Fruit fly (Drosophila melanogaster) whole organism, embryonic: Measurements from ENCODE around the gene Gga.

Experiments used
- ATbp ChIP-seq: fragments of 200-800 bp; sonication (Bioruptor generic); optimal IDR thresholded peaks from 2 replicates; lab custom pipeline; 2017; ENCODE audit warnings: missing biosample characterization, mild to moderate bottlenecking, missing genetic modification characterization, missing genetic modification reagents
- Abd-B ChIP-seq: fragments of 200-800 bp; sonication (Bioruptor generic); optimal IDR thresholded peaks from 2 replicates; lab custom pipeline; 2018; ENCODE audit warnings: missing biosample characterization, mild to moderate bottlenecking, missing genetic modification characterization, moderate library complexity
- BEAF-32 ChIP-seq: fragments of 200-800 bp; sonication (Bioruptor generic); optimal IDR thresholded peaks from 3 replicates; lab custom pipeline; 2017; ENCODE audit warnings: missing biosample characterization, missing genetic modification characterization, mild to moderate bottlenecking, moderate library complexity, missing genetic modification reagents
- Blimp-1 ChIP-seq: fragments of 200-800 bp; sonication (Bioruptor generic); optimal IDR thresholded peaks from 3 replicates; lab custom pipeline; 2018; ENCODE audit warnings: missing biosample characterization, missing genetic modification characterization, mild to moderate bottlenecking, moderate library complexity, missing genetic modification reagents
- BtbVII ChIP-seq: fragments of 200-800 bp; sonication (Bioruptor generic); optimal IDR thresholded peaks from 3 replicates; lab custom pipeline; 2017; ENCODE audit warnings: missing biosample characterization, mild to moderate bottlenecking, missing genetic modification characterization
- C15 ChIP-seq: fragments of 200-800 bp; sonication (Bioruptor generic); IDR thresholded peaks from 3 replicates; pipeline ENCODE4 v1.3.6; 2022; ENCODE audit warnings: missing biosample characterization, missing genetic modification characterization
- CG10462 ChIP-seq: fragments of 200-800 bp; sonication (Bioruptor generic); optimal IDR thresholded peaks from 2 replicates; lab custom pipeline; 2016; ENCODE audit warnings: missing biosample characterization, missing genetic modification characterization
- CG11695 ChIP-seq: fragments of 200-800 bp; sonication (Bioruptor generic); IDR thresholded peaks from 3 replicates; pipeline ENCODE4 v1.3.6; 2022; ENCODE audit warnings: missing biosample characterization, missing genetic modification characterization
- CG12071 ChIP-seq: fragments of 200-800 bp; sonication (Bioruptor generic); optimal IDR thresholded peaks from 3 replicates; lab custom pipeline; 2018; ENCODE audit warnings: missing biosample characterization, mild to moderate bottlenecking, missing genetic modification characterization
- CG12219 ChIP-seq: fragments of 200-800 bp; sonication (Bioruptor generic); optimal IDR thresholded peaks from 3 replicates; lab custom pipeline; 2018; ENCODE audit warnings: missing biosample characterization, mild to moderate bottlenecking, missing genetic modification characterization
- CG1233 ChIP-seq: fragments of 200-800 bp; sonication (Bioruptor generic); optimal IDR thresholded peaks from 4 replicates; lab custom pipeline; 2018; ENCODE audit warnings: missing biosample characterization, mild to moderate bottlenecking, missing genetic modification characterization
- CG12744 ChIP-seq: fragments of 200-800 bp; sonication (Bioruptor generic); optimal IDR thresholded peaks from 2 replicates; lab custom pipeline; 2016; ENCODE audit warnings: missing biosample characterization, missing genetic modification characterization
- CG15073 ChIP-seq: fragments of 200-800 bp; sonication (Bioruptor generic); optimal IDR thresholded peaks from 2 replicates; lab custom pipeline; 2016; ENCODE audit warnings: missing biosample characterization, missing genetic modification characterization
- CG15601 ChIP-seq: fragments of 200-800 bp; sonication (Bioruptor generic); optimal IDR thresholded peaks from 3 replicates; lab custom pipeline; 2019; ENCODE audit warnings: missing biosample characterization, mild to moderate bottlenecking, missing genetic modification characterization, moderate library complexity
- CG17829 ChIP-seq: fragments of 200-800 bp; optimal IDR thresholded peaks from 2 replicates; lab custom pipeline; 2019; ENCODE audit warnings: missing biosample characterization, mild to moderate bottlenecking, missing genetic modification characterization, moderate library complexity
- CG1832 ChIP-seq: fragments of 200-800 bp; sonication (Bioruptor generic); optimal IDR thresholded peaks from 2 replicates; lab custom pipeline; 2017; ENCODE audit warnings: missing biosample characterization, mild to moderate bottlenecking, missing genetic modification characterization, inconsistent platforms
- CG18764 ChIP-seq: fragments of 200-800 bp; sonication (Bioruptor generic); optimal IDR thresholded peaks from 3 replicates; lab custom pipeline; 2016; ENCODE audit warnings: missing biosample characterization, missing genetic modification characterization
- CG2129 ChIP-seq: fragments of 200-800 bp; sonication (Bioruptor generic); IDR thresholded peaks from 2 replicates; pipeline ENCODE4 v1.3.6; 2022; ENCODE audit warnings: missing biosample characterization, missing genetic modification characterization; ENCODE audit not compliant: partially characterized antibody
- CG30020 ChIP-seq: fragments of 200-800 bp; optimal IDR thresholded peaks from 2 replicates; lab custom pipeline; 2019; ENCODE audit warnings: missing biosample characterization, mild to moderate bottlenecking, missing genetic modification characterization, moderate library complexity
- CG30431 ChIP-seq: fragments of 200-800 bp; sonication (Bioruptor generic); optimal IDR thresholded peaks from 2 replicates; lab custom pipeline; 2017; ENCODE audit warnings: missing biosample characterization, missing genetic modification characterization
- CG32772 ChIP-seq: fragments of 200-800 bp; sonication (Bioruptor generic); IDR thresholded peaks from 2 replicates; pipeline ENCODE4 v1.3.6; 2022; ENCODE audit warnings: missing biosample characterization, missing genetic modification characterization
- CG34224 ChIP-seq: fragments of 200-800 bp; sonication (Bioruptor generic); IDR thresholded peaks from 3 replicates; pipeline ENCODE4 v1.3.6; 2022; ENCODE audit warnings: missing biosample characterization, missing genetic modification characterization; ENCODE audit not compliant: partially characterized antibody
- CG5953 ChIP-seq: fragments of 200-800 bp; sonication (Bioruptor generic); IDR thresholded peaks from 2 replicates; pipeline ENCODE4 v1.3.6; 2022; ENCODE audit warnings: missing biosample characterization, missing genetic modification characterization
- CG6175 ChIP-seq: fragments of 200-800 bp; sonication (Bioruptor generic); IDR thresholded peaks from 3 replicates; pipeline ENCODE4 v1.3.6; 2022; ENCODE audit warnings: missing biosample characterization, missing genetic modification characterization
- CG6813 ChIP-seq: fragments of 200-800 bp; sonication (Bioruptor generic); optimal IDR thresholded peaks from 2 replicates; lab custom pipeline; 2017; ENCODE audit warnings: missing biosample characterization, missing genetic modification characterization, mild to moderate bottlenecking, moderate library complexity, missing genetic modification reagents
- CG7839 ChIP-seq: fragments of 200-800 bp; sonication (Bioruptor generic); optimal IDR thresholded peaks from 3 replicates; lab custom pipeline; 2018; ENCODE audit warnings: missing biosample characterization, mild to moderate bottlenecking, missing genetic modification characterization, moderate library complexity
- CG8290 ChIP-seq, 3 experiments: fragments of 200-800 bp; sonication (Bioruptor generic); optimal IDR thresholded peaks; 2 replicates each; lab custom pipeline; 2016 to 2019; ENCODE audit warnings: missing biosample characterization in 3 of 3, missing genetic modification characterization in 3 of 3, mild to moderate bottlenecking in 2 of 3, moderate library complexity in 1 of 3
- CG9609 ChIP-seq: fragments of 200-800 bp; sonication (Bioruptor generic); optimal IDR thresholded peaks from 3 replicates; lab custom pipeline; 2016; ENCODE audit warnings: missing biosample characterization, missing genetic modification characterization
- CHES-1-like ChIP-seq: fragments of 200-800 bp; sonication (Bioruptor generic); optimal IDR thresholded peaks from 2 replicates; lab custom pipeline; 2016; ENCODE audit warnings: missing biosample characterization, missing genetic modification characterization
- CTCF ChIP-seq: fragments of 200-800 bp; sonication (Bioruptor generic); optimal IDR thresholded peaks from 2 replicates; lab custom pipeline; 2017; ENCODE audit warnings: missing biosample characterization, mild to moderate bottlenecking, missing genetic modification characterization, moderate library complexity
- D19B ChIP-seq: fragments of 200-800 bp; sonication (Bioruptor generic); optimal IDR thresholded peaks from 2 replicates; lab custom pipeline; 2017; ENCODE audit warnings: missing biosample characterization, mild to moderate bottlenecking, missing genetic modification characterization
- Dip2 ChIP-seq: fragments of 200-800 bp; sonication (Bioruptor generic); IDR thresholded peaks from 2 replicates; pipeline ENCODE4 v1.3.6; 2022; ENCODE audit warnings: missing biosample characterization, missing genetic modification characterization
- GATAe ChIP-seq: fragments of 200-800 bp; sonication (Bioruptor generic); conservative IDR thresholded peaks from 2 replicates; pipeline ENCODE4 v1.3.6; 2022; ENCODE audit warnings: missing biosample characterization, missing genetic modification characterization
- Med ChIP-seq: fragments of 200-800 bp; sonication (Bioruptor generic); peaks from one replicate; lab custom pipeline; 2016; ENCODE audit warnings: missing biosample characterization, missing genetic modification characterization, mild to moderate bottlenecking, inconsistent platforms, moderate library complexity
- Spps ChIP-seq: fragments of 200-800 bp; sonication (Bioruptor generic); optimal IDR thresholded peaks from 2 replicates; lab custom pipeline; 2018; ENCODE audit warnings: missing biosample characterization, mild to moderate bottlenecking, missing genetic modification characterization
- YL-1 ChIP-seq: fragments of 200-800 bp; sonication (Bioruptor generic); optimal IDR thresholded peaks from 3 replicates; lab custom pipeline; 2017; ENCODE audit warnings: missing biosample characterization, mild to moderate bottlenecking, missing genetic modification characterization
- chif ChIP-seq, 2 experiments: fragments of 200-800 bp; sonication (Bioruptor generic); optimal IDR thresholded peaks; 3 replicates each; lab custom pipeline; 2016; ENCODE audit warnings: missing biosample characterization in 2 of 2, missing genetic modification characterization in 2 of 2
- ci ChIP-seq: fragments of 200-800 bp; sonication (Bioruptor generic); IDR thresholded peaks from 3 replicates; pipeline ENCODE4 v1.3.6; 2022; ENCODE audit warnings: missing biosample characterization, missing genetic modification characterization
- croc ChIP-seq: fragments of 200-800 bp; sonication (Bioruptor generic); conservative IDR thresholded peaks from 3 replicates; pipeline ENCODE4 v1.3.6; 2022; ENCODE audit warnings: missing biosample characterization, missing genetic modification characterization
- disco-r ChIP-seq: fragments of 200-800 bp; sonication (Bioruptor generic); optimal IDR thresholded peaks from 2 replicates; lab custom pipeline; 2016; ENCODE audit warnings: missing biosample characterization, missing genetic modification characterization
- lmd ChIP-seq: fragments of 200-800 bp; sonication (Bioruptor generic); IDR thresholded peaks from 2 replicates; pipeline ENCODE4 v1.3.6; 2022; ENCODE audit warnings: missing biosample characterization, missing genetic modification characterization
- oc ChIP-seq: fragments of 200-800 bp; sonication (Bioruptor generic); optimal IDR thresholded peaks from 2 replicates; lab custom pipeline; 2018; ENCODE audit warnings: missing biosample characterization, mild to moderate bottlenecking, missing genetic modification characterization, moderate library complexity
- pfk ChIP-seq: fragments of 200-800 bp; sonication (Bioruptor generic); optimal IDR thresholded peaks from 2 replicates; lab custom pipeline; 2018; ENCODE audit warnings: missing biosample characterization, mild to moderate bottlenecking, missing genetic modification characterization, moderate library complexity
- pita ChIP-seq: fragments of 200-800 bp; sonication (Bioruptor generic); optimal IDR thresholded peaks from 2 replicates; lab custom pipeline; 2017; ENCODE audit warnings: missing biosample characterization, mild to moderate bottlenecking, missing genetic modification characterization
- pzg ChIP-seq: fragments of 200-800 bp; sonication (Bioruptor generic); optimal IDR thresholded peaks from 3 replicates; lab custom pipeline; 2018; ENCODE audit warnings: missing biosample characterization, mild to moderate bottlenecking, missing genetic modification characterization, moderate library complexity
- sisA ChIP-seq: fragments of 200-800 bp; sonication (Bioruptor generic); IDR thresholded peaks from 2 replicates; pipeline ENCODE4 v1.3.6; 2022; ENCODE audit warnings: missing biosample characterization, missing genetic modification characterization
- slbo ChIP-seq: fragments of 200-800 bp; sonication (Bioruptor generic); IDR thresholded peaks from 2 replicates; pipeline ENCODE4 v1.3.6; 2022; ENCODE audit warnings: missing biosample characterization, missing genetic modification characterization
- yki ChIP-seq: fragments of >200 bp; optimal IDR thresholded peaks from 3 replicates; lab custom pipeline; 2018
- zf30C ChIP-seq: fragments of 200-800 bp; sonication (Bioruptor generic); optimal IDR thresholded peaks from 3 replicates; lab custom pipeline; 2018; ENCODE audit warnings: missing biosample characterization, mild to moderate bottlenecking, missing genetic modification characterization

The Gga gene

DNA sequence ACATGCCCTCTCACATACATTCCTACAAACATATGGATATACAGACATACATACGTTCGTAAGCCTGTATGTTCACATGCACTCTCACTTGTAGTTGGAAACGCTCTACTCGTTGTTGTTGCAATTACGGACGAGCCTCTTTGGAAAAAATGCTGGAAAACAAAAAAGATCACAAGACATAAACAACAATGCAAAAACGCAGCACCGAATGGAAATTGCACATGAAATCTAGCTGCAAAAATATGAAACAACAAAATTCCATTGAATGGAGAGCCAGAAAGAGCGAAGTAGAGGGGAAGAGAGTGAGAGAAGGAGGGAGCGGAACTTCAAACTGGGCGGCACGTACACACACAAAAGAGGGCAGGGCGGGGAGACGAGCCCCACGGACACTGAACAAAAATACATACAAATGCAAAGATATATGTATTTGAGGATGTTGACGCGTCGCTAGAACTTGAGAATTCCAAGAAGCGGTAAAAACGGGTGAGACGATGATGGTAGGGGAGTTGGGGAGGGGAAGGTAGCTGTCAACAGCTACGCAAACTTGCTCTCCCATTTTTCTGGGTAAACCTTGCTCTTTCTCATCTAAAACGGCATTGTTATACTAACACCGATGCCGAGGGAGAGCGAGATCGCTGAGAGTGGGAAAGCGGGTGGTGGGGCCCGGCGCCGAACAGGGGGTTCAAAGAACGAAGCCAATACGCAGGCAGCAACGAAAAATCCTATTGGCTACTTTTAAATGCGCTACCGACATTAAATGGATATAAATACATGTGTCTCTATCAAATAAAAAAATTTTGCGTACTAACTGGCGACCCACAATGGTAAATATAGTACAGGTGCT, 16.5 kb upstream of the Gga start (continued):
- TF ChIP-seq D19B (GFP tag; lab: Kevin White, UChicago) (peak; percentile 40), sisA (GFP tag; lab: Robert Waterston, UW) (peak; percentile 51), ci (GFP tag; lab: Robert Waterston, UW) (no peak; the same call in none of the 3 replicates), CG11695 (GFP tag; lab: Robert Waterston, UW) (0 out of 3 replicates have a peak, but pooled peaks have one; percentile 13), croc (GFP tag; lab: Robert Waterston, UW) (peak; percentile 22; the same call in 1 of the 3 replicates), CG12219 (no peak), CG10462 (GFP tag; lab: Kevin White, UChicago) (no peak), CG12071 (GFP tag; lab: Kevin White, UChicago) (peak; percentile 2), pita (GFP tag; lab: Kevin White, UChicago) (no peak), CG32772 (0 out of 2 replicates have a peak, but pooled peaks have one; percentile 36), lmd (GFP tag; lab: Robert Waterston, UW) (peak; percentile 69; the same call in 1 of the 2 replicates), oc (tag; lab: Kevin White, UChicago) (no peak), CTCF (GFP tag; lab: Kevin White, UChicago) (no peak), Spps (no peak), CG15601 (tag; lab: Kevin White, UChicago) (no peak), CG6175 (GFP tag; lab: Robert Waterston, UW) (no peak), CG1832 (GFP tag; lab: Kevin White, UChicago) (no peak), CG7839 (tag; lab: Kevin White, UChicago) (peak; percentile 65), yki (lab: Kevin White, UChicago) (no peak), BtbVII (GFP tag; lab: Kevin White, UChicago) (no peak), Abd-B (peak; percentile 61), CG30020 (tag; lab: Kevin White, UChicago) (no peak), CG9609 (GFP tag; lab: Kevin White, UChicago) (peak; percentile 24), CG17829 (tag; lab: Kevin White, UChicago) (no peak), Med (GFP tag; lab: Kevin White, UChicago) (peak; percentile 85), CG30431 (GFP tag; lab: Kevin White, UChicago) (peak; percentile 14), Dip2 (GFP tag; lab: Robert Waterston, UW) (no peak), BEAF-32 (GFP tag; lab: Kevin White, UChicago) (no peak), GATAe (GFP tag; lab: Robert Waterston, UW) (no peak), disco-r (GFP tag; lab: Kevin White, UChicago) (no peak), zf30C (GFP tag; lab: Kevin White, UChicago) (peak; percentile 31), pfk (no peak), C15 (GFP tag; lab: Robert Waterston, UW) (no peak), CG34224 (GFP tag; lab: Robert Waterston, UW) (peak; percentile 28; the same call in 1 of the 3 replicates), CG15073 (GFP tag; lab: Kevin White, UChicago) (no peak), pzg (GFP tag; lab: Kevin White, UChicago) (peak; percentile 4), ATbp (GFP tag; lab: Kevin White, UChicago) (no peak), CG18764 (no peak), CG1233 (GFP tag; lab: Kevin White, UChicago) (no peak), chif (GFP tag; optimal IDR thresholded peaks at IDR 0.05; lab: Kevin White, UChicago) (no peak), CG12744 (GFP tag; lab: Kevin White, UChicago) (no peak), slbo (GFP tag; lab: Robert Waterston, UW) (peak; percentile 57; the same call in 1 of the 2 replicates), CG6813 (peak; percentile 39), YL-1 (GFP tag; lab: Kevin White, UChicago) (no peak), CG5953 (GFP tag; lab: Robert Waterston, UW) (no peak), Blimp-1 (peak; percentile 4), CG2129 (GFP tag; lab: Robert Waterston, UW) (no peak), CG8290 (GFP tag; optimal IDR thresholded peaks at IDR 0.05; lab: Kevin White, UChicago) (no peak), CG8290 (tag; optimal IDR thresholded peaks at IDR 0.05; lab: Kevin White, UChicago) (peak in 1 of 2 experiments; percentile 73), CHES-1-like (no peak)
